Worm (Caenorhabditis elegans) whole organism, L2 larva: ENCODE results near the gene smf-3.
"Not testable (repeated sequence)": the region's sequence is repeated elsewhere in the genome, so short reads cannot be mapped to it uniquely, and the experiment has no call there.

Experiments used
- aly-2 ChIP-seq: fragments of 150-350 bp; optimal IDR thresholded peaks from 2 replicates; lab custom pipeline; 2014; ENCODE audit warnings: missing biosample characterization, missing genetic modification characterization
- lin-39 ChIP-seq: fragments of 150-350 bp; optimal IDR thresholded peaks from 2 replicates; lab custom pipeline; 2014; ENCODE audit warnings: missing biosample characterization, missing genetic modification reagents, missing genetic modification characterization
- sem-4 ChIP-seq: fragments of 150-350 bp; optimal IDR thresholded peaks from 2 replicates; lab custom pipeline; 2014; ENCODE audit warnings: missing biosample characterization, missing genetic modification reagents, missing genetic modification characterization

The smf-3 gene

ce11 chrIV:2674915-2675314, 56.2 kb downstream of the smf-3 start, which contains the start of gene gpx-4:
Gene gpx-4 (minus strand): TSS chrIV:2675015.
- TF ChIP-seq sem-4; lin-39 (tag; lab: Kevin White, UChicago); aly-2 (tag; lab: Kevin White, UChicago): not testable (repeated sequence)
- TF ChIP-seq, all 48 proteins: peak for 0; not testable (repeated sequence) for 48
